Worm (Caenorhabditis elegans): Measurements from ENCODE around the gene C31A11.13.

DNA sequence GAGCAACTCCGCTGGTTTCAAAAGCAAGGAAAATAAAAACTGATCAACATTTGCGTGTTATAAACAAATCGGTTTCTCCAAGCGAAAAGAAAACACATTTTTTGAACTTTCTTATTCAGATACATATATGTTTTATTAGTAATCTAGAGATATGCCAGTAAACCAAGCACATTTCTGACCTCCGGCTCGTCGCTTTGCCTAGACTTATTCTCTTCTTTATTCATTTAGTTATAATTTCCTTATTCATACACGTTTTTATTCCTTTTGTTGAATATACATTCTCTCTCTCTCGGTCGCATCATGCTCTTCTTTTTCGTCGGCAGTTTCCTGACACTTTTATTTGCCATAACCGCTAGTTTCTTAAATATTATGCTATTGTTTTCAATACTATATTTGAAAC, 3.7 kb downstream of the C31A11.13 start, which contains the start of gene srbc-84:
- TF ChIP-seq hlh-30 (tag; optimal IDR thresholded peaks at IDR 0.05; ENCODE audit: insufficient read depth) = no peak
- no peak for TF ChIP-seq C08G9.2 (tag; optimal IDR thresholded peaks at IDR 0.05)
- no peak for TF ChIP-seq npax-4 (tag; optimal IDR thresholded peaks at IDR 0.05)
- TF ChIP-seq K09A11.1 (tag; optimal IDR thresholded peaks at IDR 0.05; ENCODE audit: insufficient read depth) = no peak
